Worm (Caenorhabditis elegans) whole organism, mixed stage, embryonic: ENCODE data around the gene str-227.

Source experiments
- hlh-1 ChIP-seq: fragments of 150-350 bp; optimal IDR thresholded peaks from 2 replicates; lab custom pipeline; 2014; ENCODE audit warnings: missing biosample characterization, missing genetic modification reagents, missing genetic modification characterization
- nhr-237 ChIP-seq: fragments of 150-350 bp; optimal IDR thresholded peaks from 2 replicates; lab custom pipeline; 2014; ENCODE audit warnings: missing biosample characterization, missing genetic modification characterization
- pha-4 ChIP-seq: fragments of 150-350 bp; optimal IDR thresholded peaks from 2 replicates; lab custom pipeline; 2018; ENCODE audit warnings: missing biosample characterization, missing genetic modification reagents, missing genetic modification characterization
- snpc-4 ChIP-seq: fragments of 150-350 bp; optimal IDR thresholded peaks from 2 replicates; lab custom pipeline; 2014; ENCODE audit warnings: missing biosample characterization, missing genetic modification characterization

ce11 chrV:3551765-3552164 is 33.8 kb downstream of the str-227 start, which contains the start of gene grl-28:
- no peak for TF ChIP-seq hlh-1 (tag; lab: Kevin White, UChicago)
- no peak for TF ChIP-seq snpc-4 (tag; lab: Kevin White, UChicago)
- no peak for TF ChIP-seq nhr-237 (tag; lab: Kevin White, UChicago)
- no peak for TF ChIP-seq pha-4 (tag; lab: Kevin White, UChicago)
